Worm (Caenorhabditis elegans): ENCODE data around the gene hrg-9.

ce11 chrV:12933654-12934053 lies 29.5 kb downstream of the hrg-9 start:
- TF ChIP-seq W03F9.2 (tag; optimal IDR thresholded peaks at IDR 0.05) (no peak), dao-5 (tag; optimal IDR thresholded peaks at IDR 0.05) (no peak)
